Fruit fly (Drosophila melanogaster): Measurements from ENCODE around the gene CG18418.

The CG18418 gene

dm6 chr3L:4691775-4692174, 1.9 kb upstream of the CG18418 start (continued):
- TF ChIP-seq onecut (GFP tag; IDR thresholded peaks at IDR 0.05) (no peak), ara (GFP tag; IDR thresholded peaks at IDR 0.05) (no peak), Hr39 (optimal IDR thresholded peaks at IDR 0.05) (no peak), Drgx (GFP tag; IDR thresholded peaks at IDR 0.05) (peak; percentile 38), Poxn (GFP tag; IDR thresholded peaks at IDR 0.05) (no peak), bigmax (GFP tag; optimal IDR thresholded peaks at IDR 0.05) (no peak), MESR4 (GFP tag; optimal IDR thresholded peaks at IDR 0.05) (no peak), sens-2 (GFP tag; IDR thresholded peaks at IDR 0.05) (no peak), Doc2 (GFP tag; IDR thresholded peaks at IDR 0.05) (no peak), pnt (GFP tag; optimal IDR thresholded peaks at IDR 0.05) (no peak), ac (GFP tag; optimal IDR thresholded peaks at IDR 0.05) (no peak), CG11456 (GFP tag; IDR thresholded peaks at IDR 0.05) (no peak), mam (GFP tag; optimal IDR thresholded peaks at IDR 0.05) (no peak), slou (GFP tag; optimal IDR thresholded peaks at IDR 0.05) (no peak), CG17359 (tag; optimal IDR thresholded peaks at IDR 0.05) (peak; percentile 26), CG4730 (GFP tag; IDR thresholded peaks at IDR 0.05) (no peak), lmd (GFP tag; IDR thresholded peaks at IDR 0.05) (no peak; the same call in 1 of the 2 replicates), Ada2b (GFP tag; IDR thresholded peaks at IDR 0.05) (no peak), zen2 (GFP tag; IDR thresholded peaks at IDR 0.05; ENCODE audit: partially characterized antibody) (no peak), cas (GFP tag; IDR thresholded peaks at IDR 0.05) (no peak), cg (GFP tag; optimal IDR thresholded peaks at IDR 0.05) (no peak), peb (GFP tag; IDR thresholded peaks at IDR 0.05) (no peak), NC2α (GFP tag; optimal IDR thresholded peaks at IDR 0.05) (no peak), Bgb (GFP tag; IDR thresholded peaks at IDR 0.05; ENCODE audit: partially characterized antibody) (no peak), nerfin-1 (tag; optimal IDR thresholded peaks at IDR 0.05) (no peak), CG10654 (GFP tag; optimal IDR thresholded peaks at IDR 0.05) (no peak), Tbp (GFP tag; optimal IDR thresholded peaks at IDR 0.05) (no peak), twi (tag; optimal IDR thresholded peaks at IDR 0.05) (no peak), mld (GFP tag; IDR thresholded peaks at IDR 0.05; ENCODE audit: partially characterized antibody) (no peak), CG5180 (GFP tag; optimal IDR thresholded peaks at IDR 0.05) (no peak), fd96Cb (tag; optimal IDR thresholded peaks at IDR 0.05) (peak; percentile 51), sisA (GFP tag; IDR thresholded peaks at IDR 0.05) (no peak), CG34224 (GFP tag; IDR thresholded peaks at IDR 0.05; ENCODE audit: partially characterized antibody) (no peak), cwo (GFP tag; optimal IDR thresholded peaks at IDR 0.05) (no peak), crol (GFP tag; IDR thresholded peaks at IDR 0.05) (no peak), stc (GFP tag; IDR thresholded peaks at IDR 0.05) (no peak), CG10147 (GFP tag; optimal IDR thresholded peaks at IDR 0.05) (peak; percentile 5), kay (GFP tag; optimal IDR thresholded peaks at IDR 0.05) (no peak), Ptx1 (GFP tag; IDR thresholded peaks at IDR 0.05) (0 out of 2 replicates have a peak, but pooled peaks have one; percentile 21), CG7271 (tag; optimal IDR thresholded peaks at IDR 0.05) (no peak), ranshi (GFP tag; IDR thresholded peaks at IDR 0.05) (no peak), hkb (optimal IDR thresholded peaks at IDR 0.05) (no peak), hkb (GFP tag; IDR thresholded peaks at IDR 0.05) (no peak), CG8281 (tag; optimal IDR thresholded peaks at IDR 0.05) (no peak), Fer2 (tag; optimal IDR thresholded peaks at IDR 0.05) (no peak), sens (GFP tag) (peak; percentile 50), sug (tag; optimal IDR thresholded peaks at IDR 0.05) (no peak), Eip74EF (GFP tag; optimal IDR thresholded peaks at IDR 0.05) (no peak), sob (GFP tag; IDR thresholded peaks at IDR 0.05) (no peak), CG42726 (GFP tag; IDR thresholded peaks at IDR 0.05; ENCODE audit: partially characterized antibody) (no peak), CG12942 (GFP tag; optimal IDR thresholded peaks at IDR 0.05) (no peak), Dref (GFP tag; IDR thresholded peaks at IDR 0.05) (no peak), CTCF (GFP tag; optimal IDR thresholded peaks at IDR 0.05) (no peak), CG9727 (GFP tag; optimal IDR thresholded peaks at IDR 0.05) (no peak)
